Fruit fly (Drosophila melanogaster) whole organism, embryonic: ENCODE results near the gene Muc30E.

ENCODE experiments used
- Adf1 ChIP-seq: fragments of 200-800 bp; sonication (Bioruptor generic); IDR thresholded peaks from 2 replicates; pipeline ENCODE4 v1.3.6; 2022; ENCODE audit warnings: missing biosample characterization, missing genetic modification characterization
- Bgb ChIP-seq: fragments of 200-800 bp; sonication (Bioruptor generic); IDR thresholded peaks from 2 replicates; pipeline ENCODE4 v1.3.6; 2022; ENCODE audit warnings: missing biosample characterization, missing genetic modification characterization; ENCODE audit not compliant: partially characterized antibody
- CG12659 ChIP-seq: fragments of 200-800 bp; sonication (Bioruptor generic); optimal IDR thresholded peaks from 3 replicates; lab custom pipeline; 2017; ENCODE audit warnings: mild to moderate bottlenecking, missing biosample characterization, missing genetic modification reagents, missing genetic modification characterization
- CG14860 ChIP-seq: fragments of 200-800 bp; sonication (Bioruptor generic); IDR thresholded peaks from 3 replicates; pipeline ENCODE4 v1.3.6; 2022; ENCODE audit warnings: missing biosample characterization, missing genetic modification characterization; ENCODE audit not compliant: partially characterized antibody
- CG1792 ChIP-seq: fragments of 200-800 bp; sonication (Bioruptor generic); optimal IDR thresholded peaks from 2 replicates; lab custom pipeline; 2016; ENCODE audit warnings: missing biosample characterization, missing genetic modification characterization
- CG18476 ChIP-seq: fragments of 200-800 bp; sonication (Bioruptor generic); optimal IDR thresholded peaks from 2 replicates; lab custom pipeline; 2016; ENCODE audit warnings: missing biosample characterization, mild to moderate bottlenecking, missing genetic modification characterization
- CG3407 ChIP-seq: fragments of 200-800 bp; sonication (Bioruptor generic); optimal IDR thresholded peaks from 2 replicates; lab custom pipeline; 2018; ENCODE audit warnings: missing biosample characterization, mild to moderate bottlenecking, missing genetic modification characterization
- CG42726 ChIP-seq: fragments of 200-800 bp; sonication (Bioruptor generic); IDR thresholded peaks from 2 replicates; pipeline ENCODE4 v1.3.6; 2022; ENCODE audit warnings: missing biosample characterization, missing genetic modification characterization; ENCODE audit not compliant: partially characterized antibody
- CG4282 ChIP-seq: fragments of 200-800 bp; sonication (Bioruptor generic); optimal IDR thresholded peaks from 2 replicates; lab custom pipeline; 2016; ENCODE audit warnings: missing biosample characterization, missing genetic modification characterization
- CG8765 ChIP-seq: fragments of 200-800 bp; sonication (Bioruptor generic); IDR thresholded peaks from 2 replicates; pipeline ENCODE4 v1.3.6; 2022; ENCODE audit warnings: missing biosample characterization, missing genetic modification characterization
- CG9215 ChIP-seq: fragments of 200-800 bp; sonication (Bioruptor generic); IDR thresholded peaks from 2 replicates; pipeline ENCODE4 v1.3.6; 2022; ENCODE audit warnings: missing biosample characterization, missing genetic modification characterization
- CkIIα-i1 ChIP-seq: fragments of 200-800 bp; sonication (Bioruptor generic); IDR thresholded peaks from 2 replicates; pipeline ENCODE4 v1.3.6; 2022; ENCODE audit warnings: missing biosample characterization, missing genetic modification characterization
- D19B ChIP-seq: fragments of 200-800 bp; sonication (Bioruptor generic); optimal IDR thresholded peaks from 2 replicates; lab custom pipeline; 2017; ENCODE audit warnings: missing biosample characterization, mild to moderate bottlenecking, missing genetic modification characterization
- Dbx ChIP-seq: fragments of 200-800 bp; sonication (Bioruptor generic); IDR thresholded peaks from 3 replicates; pipeline ENCODE4 v1.3.6; 2022; ENCODE audit warnings: missing biosample characterization, missing genetic modification characterization
- Deaf1 ChIP-seq: fragments of 200-800 bp; optimal IDR thresholded peaks from 3 replicates; lab custom pipeline; 2019; ENCODE audit warnings: missing biosample characterization, mild to moderate bottlenecking, missing genetic modification characterization, moderate library complexity
- Ets65A ChIP-seq: fragments of 200-800 bp; sonication (Bioruptor generic); peaks from one replicate; lab custom pipeline; 2016; ENCODE audit warnings: missing biosample characterization, missing genetic modification characterization
- Ets97D ChIP-seq: fragments of 200-800 bp; sonication (Bioruptor generic); optimal IDR thresholded peaks from 3 replicates; lab custom pipeline; 2016; ENCODE audit warnings: missing biosample characterization, missing genetic modification characterization
- Fer2 ChIP-seq: fragments of 200-800 bp; sonication (Bioruptor generic); optimal IDR thresholded peaks from 2 replicates; lab custom pipeline; 2018; ENCODE audit warnings: missing biosample characterization, mild to moderate bottlenecking, missing genetic modification characterization, moderate library complexity
- Gug ChIP-seq: fragments of 200-800 bp; sonication (Bioruptor generic); IDR thresholded peaks from 4 replicates; pipeline ENCODE4 v1.3.6; 2022; ENCODE audit warnings: missing biosample characterization, missing genetic modification characterization
- HmgZ ChIP-seq: fragments of 200-800 bp; sonication (Bioruptor generic); optimal IDR thresholded peaks from 2 replicates; lab custom pipeline; 2018; ENCODE audit warnings: missing biosample characterization, mild to moderate bottlenecking, missing genetic modification characterization
- Hr51 ChIP-seq, 2 experiments: fragments of 200-800 bp; sonication (Bioruptor generic); optimal IDR thresholded peaks; 2 replicates in 1 of 2; 3 replicates in 1 of 2; lab custom pipeline; 2016 to 2018; ENCODE audit warnings: missing biosample characterization in 2 of 2, missing genetic modification characterization in 2 of 2, mild to moderate bottlenecking in 1 of 2, moderate library complexity in 1 of 2
- MBD-R2 ChIP-seq: fragments of 200-800 bp; sonication (Bioruptor generic); IDR thresholded peaks from 2 replicates; pipeline ENCODE4 v1.3.6; 2022; ENCODE audit warnings: missing biosample characterization, missing genetic modification characterization
- Optix ChIP-seq: fragments of 200-800 bp; sonication (Bioruptor generic); IDR thresholded peaks from 3 replicates; pipeline ENCODE4 v1.3.6; 2022; ENCODE audit warnings: missing biosample characterization, missing genetic modification characterization
- Side ChIP-seq: fragments of 200-800 bp; sonication (Bioruptor generic); optimal IDR thresholded peaks from 2 replicates; lab custom pipeline; 2016; ENCODE audit warnings: missing biosample characterization, missing genetic modification characterization
- Xrp1 ChIP-seq: fragments of 200-800 bp; sonication (Bioruptor generic); IDR thresholded peaks from 2 replicates; pipeline ENCODE4 v1.3.6; 2022; ENCODE audit warnings: missing biosample characterization, missing genetic modification characterization
- abd-A ChIP-seq: fragments of 200-800 bp; sonication (Bioruptor generic); optimal IDR thresholded peaks from 3 replicates; lab custom pipeline; 2019; ENCODE audit warnings: missing biosample characterization, mild to moderate bottlenecking, missing genetic modification characterization, moderate library complexity
- al ChIP-seq: fragments of 200-800 bp; sonication (Bioruptor generic); IDR thresholded peaks from 2 replicates; pipeline ENCODE4 v1.3.6; 2022; ENCODE audit warnings: missing biosample characterization, missing genetic modification characterization
- amos ChIP-seq: fragments of 200-800 bp; sonication (Bioruptor generic); IDR thresholded peaks from 2 replicates; pipeline ENCODE4 v1.3.6; 2022; ENCODE audit warnings: missing biosample characterization, missing genetic modification characterization; ENCODE audit not compliant: partially characterized antibody
- bsh ChIP-seq, 2 experiments: fragments of 200-800 bp; sonication (Bioruptor generic); optimal IDR thresholded peaks; 2 replicates each; lab custom pipeline; 2017 to 2018; ENCODE audit warnings: mild to moderate bottlenecking in 2 of 2, missing biosample characterization in 2 of 2, missing genetic modification characterization in 2 of 2, moderate library complexity in 1 of 2
- chinmo ChIP-seq: fragments of 200-800 bp; sonication (Bioruptor generic); IDR thresholded peaks from 4 replicates; pipeline ENCODE4 v1.3.6; 2022; ENCODE audit warnings: missing biosample characterization, missing genetic modification characterization; ENCODE audit not compliant: partially characterized antibody
- chn ChIP-seq: fragments of 200-800 bp; sonication (Bioruptor generic); optimal IDR thresholded peaks from 2 replicates; lab custom pipeline; 2016; ENCODE audit warnings: missing biosample characterization, missing genetic modification characterization
- ci ChIP-seq: fragments of 200-800 bp; sonication (Bioruptor generic); IDR thresholded peaks from 3 replicates; pipeline ENCODE4 v1.3.6; 2022; ENCODE audit warnings: missing biosample characterization, missing genetic modification characterization
- gcm ChIP-seq: fragments of 200-800 bp; sonication (Bioruptor generic); optimal IDR thresholded peaks from 2 replicates; lab custom pipeline; 2019; ENCODE audit warnings: missing biosample characterization, mild to moderate bottlenecking, missing genetic modification characterization, moderate library complexity
- hb ChIP-seq: fragments of 200-800 bp; sonication (Bioruptor generic); IDR thresholded peaks from 3 replicates; pipeline ENCODE4 v1.3.6; 2022; ENCODE audit warnings: missing biosample characterization, missing genetic modification characterization; ENCODE audit not compliant: partially characterized antibody
- org-1 ChIP-seq: fragments of 200-800 bp; sonication (Bioruptor generic); optimal IDR thresholded peaks from 2 replicates; lab custom pipeline; 2017; ENCODE audit warnings: missing biosample characterization, missing genetic modification characterization
- pan ChIP-seq, 4 experiments: fragments of >200 bp in 3 of 4; fragments of 200-800 bp in 1 of 4; sonication (Bioruptor generic) in 1 of 4; optimal IDR thresholded peaks in 3 of 4; IDR thresholded peaks in 1 of 4; 2 replicates each; pipeline versions ENCODE4 v1.3.6 to Lab custom; 2017 to 2022; ENCODE audit warnings: missing biosample characterization in 2 of 4, missing genetic modification characterization in 2 of 4, mixed read lengths in 1 of 4
- phol ChIP-seq: fragments of 200-800 bp; sonication (Bioruptor generic); optimal IDR thresholded peaks from 3 replicates; lab custom pipeline; 2018; ENCODE audit warnings: missing biosample characterization, mild to moderate bottlenecking, missing genetic modification characterization, moderate library complexity
- pzg ChIP-seq: fragments of 200-800 bp; sonication (Bioruptor generic); optimal IDR thresholded peaks from 3 replicates; lab custom pipeline; 2018; ENCODE audit warnings: missing biosample characterization, mild to moderate bottlenecking, missing genetic modification characterization, moderate library complexity
- ttk ChIP-seq: fragments of 200-800 bp; sonication (Bioruptor generic); IDR thresholded peaks from 2 replicates; pipeline ENCODE4 v2.1.2; 2022; ENCODE audit warnings: missing biosample characterization, missing genetic modification characterization
- yki ChIP-seq: fragments of >200 bp; optimal IDR thresholded peaks from 3 replicates; lab custom pipeline; 2018
- z ChIP-seq: fragments of 200-800 bp; sonication (Bioruptor generic); IDR thresholded peaks from 3 replicates; pipeline ENCODE4 v1.3.6; 2022; ENCODE audit warnings: missing biosample characterization, missing genetic modification characterization

Gene Muc30E

dm6 chr2L:9887856-9888269 lies 15.1 kb downstream of the Muc30E start, which contains the start of gene Fkbp59 (continued):
- TF ChIP-seq Hr51 (GFP tag; optimal IDR thresholded peaks at IDR 0.05; lab: Kevin White, UChicago), result peak in 1 of 2 experiments; percentile 37
- no peak for TF ChIP-seq CG1792 (GFP tag; lab: Kevin White, UChicago)
- TF ChIP-seq Fer2 (tag; lab: Kevin White, UChicago), result no peak
- peak; percentile 60 for TF ChIP-seq HmgZ
- TF ChIP-seq gcm (GFP tag; lab: Kevin White, UChicago), result no peak
- TF ChIP-seq Ets97D (GFP tag; lab: Kevin White, UChicago), result peak; percentile 23
- TF ChIP-seq CG18476 (GFP tag; lab: Kevin White, UChicago), result no peak
- no peak for TF ChIP-seq chn (GFP tag; lab: Kevin White, UChicago)
- TF ChIP-seq phol (tag; lab: Kevin White, UChicago), result peak; percentile 12
- TF ChIP-seq CG42726 (GFP tag; lab: Robert Waterston, UW), result peak; percentile 40; the same call in 1 of the 2 replicates
- no peak; the same call in 1 of the 2 replicates for TF ChIP-seq amos (GFP tag; lab: Robert Waterston, UW)
- no peak for TF ChIP-seq CG4282 (GFP tag; lab: Kevin White, UChicago)
- TF ChIP-seq hb, result peak; percentile 94
- peak; percentile 90 for TF ChIP-seq CG14860
- no peak for TF ChIP-seq Xrp1 (GFP tag; lab: Robert Waterston, UW)
- TF ChIP-seq pzg (GFP tag; lab: Kevin White, UChicago), result peak; percentile 78
- TF ChIP-seq MBD-R2 (GFP tag; lab: Robert Waterston, UW), result peak; percentile 90
- peak; percentile 97 for TF ChIP-seq D19B
- TF ChIP-seq Gug (GFP tag; lab: Robert Waterston, UW), result no peak

- TF ChIP-seq pan (optimal IDR thresholded peaks at IDR 0.05; lab: Kevin White, UChicago), result no peak
- peak in 1 of 2 experiments; percentile 5 for TF ChIP-seq pan (GFP tag; optimal IDR thresholded peaks at IDR 0.05 in 1 of 2, IDR thresholded peaks at IDR 0.05 in 1 of 2)
- no peak for TF ChIP-seq Dbx (GFP tag; lab: Robert Waterston, UW)
- TF ChIP-seq chinmo, result 0 out of 4 replicates have a peak, but pooled peaks have one; percentile 54
- no peak for TF ChIP-seq CG8765 (GFP tag; lab: Robert Waterston, UW)
- no peak for TF ChIP-seq CG3407
- TF ChIP-seq Optix, result no peak
- TF ChIP-seq z (GFP tag; lab: Robert Waterston, UW), result peak; percentile 92
- TF ChIP-seq org-1 (GFP tag; lab: Kevin White, UChicago), result no peak
- TF ChIP-seq Deaf1 (tag; lab: Kevin White, UChicago), result peak; percentile 93
- no peak for TF ChIP-seq CG9215 (GFP tag; lab: Robert Waterston, UW)
- no peak for TF ChIP-seq Side (GFP tag; lab: Kevin White, UChicago)
- TF ChIP-seq abd-A, result peak; percentile 34
- no peak for TF ChIP-seq CkIIα-i1 (GFP tag; lab: Robert Waterston, UW)
- TF ChIP-seq Ets65A, result peak; percentile 10
- TF ChIP-seq ttk (GFP tag; lab: Robert Waterston, UW), result no peak
- TF ChIP-seq ci (GFP tag; lab: Robert Waterston, UW), result no peak
- TF ChIP-seq yki (lab: Kevin White, UChicago), result no peak
- no peak for TF ChIP-seq bsh (GFP tag; optimal IDR thresholded peaks at IDR 0.05; lab: Kevin White, UChicago)
- TF ChIP-seq Bgb (GFP tag; lab: Robert Waterston, UW), result peak; percentile 57; the same call in 1 of the 2 replicates
- TF ChIP-seq CG12659 (GFP tag; lab: Kevin White, UChicago), result no peak
- no peak for TF ChIP-seq al
- TF ChIP-seq Adf1 (GFP tag; lab: Robert Waterston, UW), result peak; percentile 71; the same call in 1 of the 2 replicates
- TF ChIP-seq, all 482 proteins: peak for 8
Measured at dm6 chr2L:9886086-9886485, 16.8 kb downstream of the Muc30E start, which contains the start of gene nAChRalpha6. TSS of gene nAChRalpha6 (minus strand) at chr2L:9886250.
